Worm (Caenorhabditis elegans) whole organism, young adult: ENCODE data around the gene srw-60.
A peak's percentile ranks its signal among the peaks of the same experiment; 100 is the strongest.

Source experiments
- B0261.1 ChIP-seq: sonication (generic microtip); optimal IDR thresholded peaks from 2 replicates; lab custom pipeline; 2016; ENCODE audit warnings: mild to moderate bottlenecking, missing genetic modification characterization, moderate library complexity, missing compliant biosample characterization
- B0336.3 ChIP-seq: fragments of 200-800 bp; sonication (Bioruptor generic); IDR thresholded peaks from 2 replicates; pipeline ENCODE4 v1.3.6; 2022; ENCODE audit warnings: missing genetic modification characterization, missing compliant biosample characterization
- C17E4.6 ChIP-seq: fragments of 200-800 bp; sonication (Bioruptor generic); IDR thresholded peaks from 2 replicates; pipeline ENCODE4 v1.3.6; 2022; ENCODE audit warnings: missing genetic modification reagents, missing genetic modification characterization, missing compliant biosample characterization
- F22D6.2 ChIP-seq: sonication (generic microtip); optimal IDR thresholded peaks from 2 replicates; lab custom pipeline; 2016; ENCODE audit warnings: mild to moderate bottlenecking, missing genetic modification characterization, missing compliant biosample characterization
- F23B12.7 ChIP-seq: sonication (generic microtip); optimal IDR thresholded peaks from 2 replicates; lab custom pipeline; 2017; ENCODE audit warnings: missing genetic modification characterization, mild to moderate bottlenecking, missing compliant biosample characterization, antibody characterized with exemption, moderate library complexity; ENCODE audit not compliant: insufficient read depth
- F39B2.1 ChIP-seq: fragments of 200-800 bp; sonication (Bioruptor generic); IDR thresholded peaks from 2 replicates; pipeline ENCODE4 v1.3.6; 2022; ENCODE audit warnings: missing genetic modification reagents, missing genetic modification characterization, missing compliant biosample characterization
- F52B5.7 ChIP-seq: sonication (generic microtip); optimal IDR thresholded peaks from 2 replicates; lab custom pipeline; 2016; ENCODE audit warnings: mild to moderate bottlenecking, missing genetic modification characterization, missing compliant biosample characterization
- F57A8.1 ChIP-seq: fragments of 200-800 bp; sonication (Bioruptor generic); optimal IDR thresholded peaks from 2 replicates; lab custom pipeline; 2018; ENCODE audit warnings: mild to moderate bottlenecking, missing genetic modification characterization, moderate library complexity, missing compliant biosample characterization
- F57C9.4 ChIP-seq: sonication (generic microtip); optimal IDR thresholded peaks from 2 replicates; lab custom pipeline; 2017; ENCODE audit warnings: mild to moderate bottlenecking, missing genetic modification characterization, missing compliant biosample characterization
- K11D2.4 ChIP-seq: fragments of 200-800 bp; sonication (Bioruptor generic); IDR thresholded peaks from 2 replicates; pipeline ENCODE4 v1.3.6; 2022; ENCODE audit warnings: missing genetic modification reagents, missing genetic modification characterization, missing compliant biosample characterization
- K12H6.12 ChIP-seq: fragments of 200-800 bp; sonication (Bioruptor generic); optimal IDR thresholded peaks from 2 replicates; lab custom pipeline; 2018; ENCODE audit warnings: mild to moderate bottlenecking, missing genetic modification characterization, missing compliant biosample characterization
- T07F8.4 ChIP-seq: sonication (generic microtip); optimal IDR thresholded peaks from 2 replicates; lab custom pipeline; 2016; ENCODE audit warnings: mild to moderate bottlenecking, missing genetic modification characterization, moderate library complexity, missing compliant biosample characterization
- Y53F4B.3 ChIP-seq: fragments of 200-800 bp; sonication (Bioruptor generic); IDR thresholded peaks from 2 replicates; pipeline ENCODE4 v1.3.6; 2022; ENCODE audit warnings: missing genetic modification reagents, missing genetic modification characterization, missing compliant biosample characterization
- Y67H2A.10 ChIP-seq: fragments of 200-800 bp; sonication (Bioruptor generic); conservative IDR thresholded peaks from 2 replicates; pipeline ENCODE4 v1.3.6; 2022; ENCODE audit warnings: missing genetic modification reagents, missing genetic modification characterization, missing compliant biosample characterization
- aptf-3 ChIP-seq: fragments of 200-800 bp; sonication (Bioruptor generic); IDR thresholded peaks from 2 replicates; pipeline ENCODE4 v1.3.6; 2022; ENCODE audit warnings: missing genetic modification characterization, missing compliant biosample characterization
- athp-1 ChIP-seq: sonication (generic microtip); optimal IDR thresholded peaks from 2 replicates; lab custom pipeline; 2017; ENCODE audit warnings: mild to moderate bottlenecking, missing genetic modification characterization, missing compliant biosample characterization
- attf-5 ChIP-seq: fragments of 200-800 bp; sonication (Bioruptor generic); optimal IDR thresholded peaks from 2 replicates; lab custom pipeline; 2018; ENCODE audit warnings: mild to moderate bottlenecking, missing genetic modification characterization, missing compliant biosample characterization
- cebp-2 ChIP-seq: fragments of 200-800 bp; sonication (Bioruptor generic); IDR thresholded peaks from 2 replicates; pipeline ENCODE4 v1.3.6; 2022; ENCODE audit warnings: missing genetic modification characterization, missing compliant biosample characterization
- ceh-58 ChIP-seq: fragments of 200-800 bp; sonication (Bioruptor generic); IDR thresholded peaks from 2 replicates; pipeline ENCODE4 v1.3.6; 2022; ENCODE audit warnings: missing genetic modification characterization, missing compliant biosample characterization
- ceh-79 ChIP-seq: sonication (generic microtip); optimal IDR thresholded peaks from 2 replicates; lab custom pipeline; 2017; ENCODE audit warnings: mild to moderate bottlenecking, missing genetic modification characterization, missing compliant biosample characterization
- ceh-91 ChIP-seq: fragments of 200-800 bp; sonication (Bioruptor generic); IDR thresholded peaks from 2 replicates; pipeline ENCODE4 v1.3.6; 2022; ENCODE audit warnings: missing genetic modification reagents, missing genetic modification characterization, missing compliant biosample characterization
- efl-1 ChIP-seq: fragments of 150-350 bp; optimal IDR thresholded peaks from 2 replicates; lab custom pipeline; 2014; ENCODE audit warnings: missing biosample characterization, missing genetic modification reagents, missing genetic modification characterization
- egl-44 ChIP-seq: fragments of 200-800 bp; sonication (Bioruptor generic); IDR thresholded peaks from 2 replicates; pipeline ENCODE4 v1.3.6; 2022; ENCODE audit warnings: missing genetic modification reagents, missing genetic modification characterization, missing compliant biosample characterization
- ekl-4 ChIP-seq: fragments of 200-800 bp; sonication (Bioruptor generic); IDR thresholded peaks from 2 replicates; pipeline ENCODE4 v1.3.6; 2022; ENCODE audit warnings: missing genetic modification reagents, missing genetic modification characterization, missing compliant biosample characterization
- ets-4 ChIP-seq: fragments of 200-800 bp; sonication (Bioruptor generic); optimal IDR thresholded peaks from 2 replicates; lab custom pipeline; 2018; ENCODE audit warnings: mild to moderate bottlenecking, missing genetic modification characterization, missing compliant biosample characterization
- fkh-3 ChIP-seq: sonication (generic microtip); optimal IDR thresholded peaks from 2 replicates; lab custom pipeline; 2016; ENCODE audit warnings: mild to moderate bottlenecking, missing genetic modification characterization, missing compliant biosample characterization
- lag-1 ChIP-seq: fragments of 200-800 bp; sonication (Bioruptor generic); IDR thresholded peaks from 2 replicates; pipeline ENCODE4 v1.3.6; 2022; ENCODE audit warnings: missing genetic modification reagents, missing genetic modification characterization, missing compliant biosample characterization
- let-607 ChIP-seq, 2 experiments: fragments of 200-800 bp in 1 of 2; sonication (Bioruptor generic) in 1 of 2; sonication (generic microtip) in 1 of 2; optimal IDR thresholded peaks; 2 replicates each; lab custom pipeline; 2016 to 2018; ENCODE audit warnings: mild to moderate bottlenecking in 2 of 2, missing compliant biosample characterization in 2 of 2, missing genetic modification characterization in 2 of 2, moderate library complexity in 2 of 2, missing genotype in 1 of 2
- lin-26 ChIP-seq: fragments of 200-800 bp; sonication (Bioruptor generic); IDR thresholded peaks from 2 replicates; pipeline ENCODE4 v1.3.6; 2022; ENCODE audit warnings: missing genetic modification reagents, missing genetic modification characterization, missing compliant biosample characterization
- lin-35 ChIP-seq, 3 experiments: fragments of 150-350 bp in 2 of 3; sonication (generic microtip) in 1 of 3; optimal IDR thresholded peaks; 2 replicates each; lab custom pipeline; 2014 to 2018; ENCODE audit warnings: missing biosample characterization in 3 of 3, missing genetic modification characterization in 3 of 3, missing genetic modification reagents in 3 of 3
- lir-1 ChIP-seq: fragments of 200-800 bp; sonication (Bioruptor generic); conservative IDR thresholded peaks from 2 replicates; pipeline ENCODE4 v1.3.6; 2022; ENCODE audit warnings: missing genetic modification reagents, missing genetic modification characterization, missing compliant biosample characterization
- lsl-1 ChIP-seq: fragments of 200-800 bp; sonication (Bioruptor generic); optimal IDR thresholded peaks from 2 replicates; lab custom pipeline; 2018; ENCODE audit warnings: mild to moderate bottlenecking, missing genetic modification characterization, moderate library complexity, missing compliant biosample characterization
- madf-6 ChIP-seq: fragments of 200-800 bp; sonication (Bioruptor generic); IDR thresholded peaks from 2 replicates; pipeline ENCODE4 v1.3.6; 2022; ENCODE audit warnings: missing genetic modification reagents, missing genetic modification characterization, missing compliant biosample characterization
- mcd-1 ChIP-seq: fragments of 200-800 bp; sonication (Bioruptor generic); IDR thresholded peaks from 2 replicates; pipeline ENCODE4 v1.3.6; 2022; ENCODE audit warnings: missing genetic modification reagents, missing genetic modification characterization, missing compliant biosample characterization
- mel-28 ChIP-seq: sonication (generic microtip); optimal IDR thresholded peaks from 2 replicates; lab custom pipeline; 2016; ENCODE audit warnings: borderline replicate concordance, mild to moderate bottlenecking, missing genetic modification characterization, missing compliant biosample characterization
- nhr-120 ChIP-seq: fragments of 200-800 bp; sonication (Bioruptor generic); IDR thresholded peaks from 2 replicates; pipeline ENCODE4 v1.3.6; 2022; ENCODE audit warnings: missing genetic modification characterization, missing compliant biosample characterization
- nhr-80 ChIP-seq: sonication (generic microtip); optimal IDR thresholded peaks from 2 replicates; lab custom pipeline; 2016; ENCODE audit warnings: missing genetic modification characterization, missing compliant biosample characterization
- pbrm-1 ChIP-seq: fragments of 200-800 bp; sonication (Bioruptor generic); IDR thresholded peaks from 2 replicates; pipeline ENCODE4 v1.3.6; 2022; ENCODE audit warnings: missing genetic modification reagents, missing genetic modification characterization, missing compliant biosample characterization
- rec-8 ChIP-seq, 2 experiments: sonication (generic microtip); optimal IDR thresholded peaks; 2 replicates each; lab custom pipeline; 2016; ENCODE audit warnings: mild to moderate bottlenecking in 2 of 2, missing genetic modification characterization in 2 of 2, missing genetic modification reagents in 2 of 2, missing genotype in 2 of 2, missing biosample characterization in 1 of 2, missing compliant biosample characterization in 1 of 2, moderate library complexity in 1 of 2
- sdz-38 ChIP-seq: sonication (generic microtip); optimal IDR thresholded peaks from 2 replicates; lab custom pipeline; 2016; ENCODE audit warnings: missing genotype, missing genetic modification characterization, missing compliant biosample characterization
- snpc-1.1 ChIP-seq: sonication (generic microtip); optimal IDR thresholded peaks from 2 replicates; lab custom pipeline; 2017; ENCODE audit warnings: missing genetic modification characterization, mild to moderate bottlenecking, missing compliant biosample characterization, antibody characterized with exemption, moderate library complexity, missing genotype, missing genetic modification reagents; ENCODE audit not compliant: insufficient read depth
- snpc-3.4 ChIP-seq: sonication (generic microtip); optimal IDR thresholded peaks from 2 replicates; lab custom pipeline; 2017; ENCODE audit warnings: missing genetic modification characterization, mild to moderate bottlenecking, missing compliant biosample characterization, antibody characterized with exemption, moderate library complexity, missing genotype, missing genetic modification reagents
- tbp1 ChIP-seq: fragments of 200-800 bp; sonication (Bioruptor generic); optimal IDR thresholded peaks from 2 replicates; lab custom pipeline; 2018; ENCODE audit warnings: mild to moderate bottlenecking, missing genetic modification characterization, missing compliant biosample characterization
- tlf-1 ChIP-seq: fragments of 200-800 bp; sonication (Bioruptor generic); optimal IDR thresholded peaks from 2 replicates; lab custom pipeline; 2018; ENCODE audit warnings: mild to moderate bottlenecking, missing genetic modification characterization, missing compliant biosample characterization
- unc-62 ChIP-seq: fragments of 150-350 bp; optimal IDR thresholded peaks from 2 replicates; lab custom pipeline; 2014; ENCODE audit warnings: missing biosample characterization, missing genetic modification reagents, missing genetic modification characterization
- ztf-25 ChIP-seq: fragments of 200-800 bp; sonication (Bioruptor generic); IDR thresholded peaks from 2 replicates; pipeline ENCODE4 v1.3.6; 2022; ENCODE audit warnings: missing genetic modification reagents, missing genetic modification characterization, missing compliant biosample characterization
- ztf-28 ChIP-seq: fragments of 200-800 bp; sonication (Bioruptor generic); IDR thresholded peaks from 2 replicates; pipeline ENCODE4 v1.3.6; 2022; ENCODE audit warnings: missing genetic modification reagents, missing genetic modification characterization, missing compliant biosample characterization
- ztf-6 ChIP-seq: fragments of 200-800 bp; sonication (Bioruptor generic); IDR thresholded peaks from 2 replicates; pipeline ENCODE4 v1.3.6; 2022; ENCODE audit warnings: missing genetic modification reagents, missing genetic modification characterization, missing compliant biosample characterization

srw-60 gene

ce11 chrII:2920817-2921458 is 37.5 kb upstream of the srw-60 start (continued):
- TF ChIP-seq B0336.3 (GFP tag; lab: Robert Waterston, UW) (peak; percentile 96), cebp-2 (GFP tag; lab: Robert Waterston, UW) (no peak), ztf-25 (GFP tag; lab: Robert Waterston, UW) (no peak), mel-28 (tag; lab: Kevin White, UChicago) (no peak), madf-6 (GFP tag; lab: Robert Waterston, UW) (peak; percentile 88), T07F8.4 (no peak), egl-44 (GFP tag; lab: Robert Waterston, UW) (no peak), ets-4 (GFP tag; lab: Kevin White, UChicago) (no peak), F23B12.7 (tag; lab: Kevin White, UChicago) (no peak), aptf-3 (GFP tag; lab: Robert Waterston, UW) (no peak; the same call in 1 of the 2 replicates), ceh-91 (GFP tag; lab: Robert Waterston, UW) (peak; percentile 84), lag-1 (GFP tag; lab: Robert Waterston, UW) (no peak), ztf-28 (no peak), athp-1 (tag; lab: Kevin White, UChicago) (peak; percentile 86), F52B5.7 (tag; lab: Kevin White, UChicago) (peak; percentile 37), Y67H2A.10 (GFP tag; lab: Robert Waterston, UW) (no peak), ekl-4 (GFP tag; lab: Robert Waterston, UW) (0 out of 2 replicates have a peak, but pooled peaks have one; percentile 68), lir-1 (GFP tag; lab: Robert Waterston, UW) (peak; percentile 7; the same call in 1 of the 2 replicates), F22D6.2 (tag; lab: Kevin White, UChicago) (no peak), efl-1 (GFP tag; lab: Kevin White, UChicago) (peak; percentile 81), K12H6.12 (no peak), nhr-80 (peak; percentile 3), C17E4.6 (GFP tag; lab: Robert Waterston, UW) (no peak), B0261.1 (tag; lab: Kevin White, UChicago) (peak; percentile 9), F39B2.1 (no peak), F57C9.4 (no peak), ceh-79 (tag; lab: Kevin White, UChicago) (peak; percentile 68), F57A8.1 (GFP tag; lab: Kevin White, UChicago) (no peak), K11D2.4 (GFP tag; lab: Robert Waterston, UW) (no peak; the same call in 1 of the 2 replicates), attf-5 (GFP tag; lab: Kevin White, UChicago) (peak; percentile 74), nhr-120 (GFP tag; lab: Robert Waterston, UW) (no peak), rec-8 (tag; optimal IDR thresholded peaks at IDR 0.05; lab: Kevin White, UChicago) (no peak), ztf-6 (GFP tag; lab: Robert Waterston, UW) (no peak), lin-26 (0 out of 2 replicates have a peak, but pooled peaks have one; percentile 67), lin-35 (GFP tag; optimal IDR thresholded peaks at IDR 0.05; lab: Kevin White, UChicago) (peak in 1 of 3 experiments; percentile 31), snpc-3.4 (tag; lab: Kevin White, UChicago) (peak; percentile 46), let-607 (tag; optimal IDR thresholded peaks at IDR 0.05; lab: Kevin White, UChicago) (no peak), fkh-3 (tag; lab: Kevin White, UChicago) (no peak), Y53F4B.3 (GFP tag; lab: Robert Waterston, UW) (no peak), lsl-1 (GFP tag; lab: Kevin White, UChicago) (peak; percentile 92), ceh-58 (no peak), unc-62 (GFP tag; lab: Kevin White, UChicago) (no peak), snpc-1.1 (tag; lab: Kevin White, UChicago) (no peak), mcd-1 (GFP tag; lab: Robert Waterston, UW) (peak; percentile 63), pbrm-1 (GFP tag; lab: Robert Waterston, UW) (peak; percentile 74), tlf-1 (peak; percentile 58), tbp1 (peak; percentile 45), sdz-38 (no peak)
